In the genomic region with DNA sequence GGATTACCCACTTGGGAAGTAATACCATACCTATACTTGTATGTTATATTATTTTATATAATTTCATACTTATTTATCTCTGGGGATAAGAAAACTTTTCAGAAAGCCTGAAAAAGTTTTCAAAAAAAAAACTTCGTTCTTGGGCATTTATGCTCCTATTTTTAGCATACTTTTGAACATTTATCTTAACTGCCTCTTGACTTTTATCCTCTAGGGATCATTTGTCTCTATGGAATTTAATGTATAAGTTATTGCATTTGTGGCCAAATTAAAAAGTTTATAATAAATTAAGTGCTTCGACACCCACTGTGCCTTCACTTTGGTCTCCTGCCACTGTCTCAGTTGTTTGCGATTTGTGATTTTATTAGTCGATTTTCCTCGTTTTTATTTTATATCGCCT, we compare ENCODE assay signal across 4 fruit fly cellular contexts.
TF ChIP-seq lines count a peak whose summit lies in the region.

No protein-coding gene starts in this region.

- TF ChIP-seq CTCF in whole organism, embryonic (GFP tag; optimal IDR thresholded peaks at IDR 0.05; lab: Kevin White, UChicago) = no peak

TF ChIP-seq in whole organism, embryonic, 481 proteins besides CTCF, POLR2A, EP300 and RAD21:
- TF ChIP-seq CG14710 (tag; optimal IDR thresholded peaks at IDR 0.05; lab: Kevin White, UChicago) = no peak
- TF ChIP-seq Drgx (GFP tag; IDR thresholded peaks at IDR 0.05; lab: Robert Waterston, UW) = peak; percentile 50
- TF ChIP-seq sens (GFP tag; lab: Kevin White, UChicago) = peak; percentile 33
- TF ChIP-seq D19A (tag; optimal IDR thresholded peaks at IDR 0.05; lab: Kevin White, UChicago) = no peak

TF ChIP-seq in whole organism, prepupa, 60 proteins besides CTCF, POLR2A, EP300 and RAD21 (continues in another document):
- peak; percentile 80 for TF ChIP-seq CG8119 (GFP tag; IDR thresholded peaks at IDR 0.05; lab: Robert Waterston, UW)
- TF ChIP-seq Hr4 (GFP tag; optimal IDR thresholded peaks at IDR 0.05; lab: Kevin White, UChicago) = peak; percentile 81
- no peak for TF ChIP-seq fd85E (GFP tag; optimal IDR thresholded peaks at IDR 0.05; lab: Kevin White, UChicago)
- TF ChIP-seq Ets96B (tag; optimal IDR thresholded peaks at IDR 0.05; lab: Kevin White, UChicago) = peak; percentile 8
- TF ChIP-seq Sox14 (GFP tag; optimal IDR thresholded peaks at IDR 0.05; lab: Kevin White, UChicago) = peak; percentile 41
- TF ChIP-seq acj6 (GFP tag; optimal IDR thresholded peaks at IDR 0.05; lab: Kevin White, UChicago) = peak; percentile 63
- peak; percentile 66; the same call in 2 of the 3 replicates for TF ChIP-seq eg (GFP tag; IDR thresholded peaks at IDR 0.05; lab: Robert Waterston, UW)
- TF ChIP-seq svp (GFP tag; lab: Kevin White, UChicago) = peak; percentile 70
- peak; percentile 29 for TF ChIP-seq Sox102F (GFP tag; optimal IDR thresholded peaks at IDR 0.05; lab: Kevin White, UChicago)
- TF ChIP-seq CG11902 (GFP tag; optimal IDR thresholded peaks at IDR 0.05; lab: Kevin White, UChicago) = no peak
- peak; percentile 16 for TF ChIP-seq Hr39 (GFP tag; optimal IDR thresholded peaks at IDR 0.05; lab: Kevin White, UChicago)
- no peak for TF ChIP-seq lz (GFP tag; optimal IDR thresholded peaks at IDR 0.05; lab: Kevin White, UChicago)
- no peak for TF ChIP-seq CG10669 (GFP tag; optimal IDR thresholded peaks at IDR 0.05; lab: Kevin White, UChicago)
- peak; percentile 20 for TF ChIP-seq CG3032 (tag; optimal IDR thresholded peaks at IDR 0.05; lab: Kevin White, UChicago)
- peak; percentile 92 for TF ChIP-seq CG32006 (GFP tag; optimal IDR thresholded peaks at IDR 0.05; lab: Kevin White, UChicago)
- peak; percentile 9 for TF ChIP-seq Met (GFP tag; optimal IDR thresholded peaks at IDR 0.05; lab: Kevin White, UChicago)
- TF ChIP-seq Lpt (GFP tag; optimal IDR thresholded peaks at IDR 0.05; lab: Kevin White, UChicago) = peak; percentile 62
- TF ChIP-seq vri (GFP tag; optimal IDR thresholded peaks at IDR 0.05; lab: Kevin White, UChicago) = no peak
- TF ChIP-seq CG7368 (GFP tag; optimal IDR thresholded peaks at IDR 0.05; lab: Kevin White, UChicago) = no peak
- TF ChIP-seq topi (GFP tag; optimal IDR thresholded peaks at IDR 0.05; lab: Kevin White, UChicago) = peak; percentile 15
- peak; percentile 15 for TF ChIP-seq CG31627 (GFP tag; optimal IDR thresholded peaks at IDR 0.05; lab: Kevin White, UChicago)
- TF ChIP-seq Smox (GFP tag; optimal IDR thresholded peaks at IDR 0.05; lab: Kevin White, UChicago) = peak; percentile 8
- peak; percentile 53 for TF ChIP-seq CG10631 (GFP tag; optimal IDR thresholded peaks at IDR 0.05; lab: Kevin White, UChicago)
- peak; percentile 25 for TF ChIP-seq CG34406 (GFP tag; optimal IDR thresholded peaks at IDR 0.05; lab: Kevin White, UChicago)
- peak; percentile 23 for TF ChIP-seq CG16779 (tag; optimal IDR thresholded peaks at IDR 0.05; lab: Kevin White, UChicago)
- TF ChIP-seq CG6808 (GFP tag; optimal IDR thresholded peaks at IDR 0.05; lab: Kevin White, UChicago) = no peak
- TF ChIP-seq esn (GFP tag; optimal IDR thresholded peaks at IDR 0.05; lab: Kevin White, UChicago) = peak; percentile 30

TF ChIP-seq in whole organism, pupa, 21 proteins besides CTCF, POLR2A, EP300 and RAD21:
- TF ChIP-seq CG9948 (tag; optimal IDR thresholded peaks at IDR 0.05; lab: Kevin White, UChicago) (peak; percentile 51), Snoo (tag; optimal IDR thresholded peaks at IDR 0.05; lab: Kevin White, UChicago) (peak; percentile 10), CG8159 (tag; optimal IDR thresholded peaks at IDR 0.05; lab: Kevin White, UChicago) (peak; percentile 15), CG8301 (tag; optimal IDR thresholded peaks at IDR 0.05; lab: Kevin White, UChicago) (peak; percentile 67), CG17806 (tag; optimal IDR thresholded peaks at IDR 0.05; lab: Kevin White, UChicago) (peak; percentile 17), Pif1A (GFP tag; optimal IDR thresholded peaks at IDR 0.05; lab: Kevin White, UChicago) (peak; percentile 37), CG13204 (GFP tag; optimal IDR thresholded peaks at IDR 0.05; lab: Kevin White, UChicago) (no peak), CG4496 (GFP tag; IDR thresholded peaks at IDR 0.05; lab: Robert Waterston, UW) (peak; percentile 28; the same call in 1 of the 3 replicates), CG14655 (GFP tag; optimal IDR thresholded peaks at IDR 0.05; lab: Kevin White, UChicago) (peak; percentile 79), EcR (GFP tag; optimal IDR thresholded peaks at IDR 0.05; lab: Kevin White, UChicago) (no peak), CG10348 (GFP tag; IDR thresholded peaks at IDR 0.05; lab: Robert Waterston, UW) (no peak), Pif1B (GFP tag; optimal IDR thresholded peaks at IDR 0.05; lab: Kevin White, UChicago) (peak; percentile 19)
TF ChIP-seq in whole organism, pupa: peak in this region for 9.

TF ChIP-seq in whole organism, wandering third instar larva, 38 proteins besides CTCF, POLR2A, EP300 and RAD21:
- TF ChIP-seq OdsH (GFP tag; optimal IDR thresholded peaks at IDR 0.05; lab: Kevin White, UChicago) (peak; percentile 13), Sp1 (GFP tag; optimal IDR thresholded peaks at IDR 0.05; lab: Kevin White, UChicago) (peak; percentile 11), HLH106 (tag; optimal IDR thresholded peaks at IDR 0.05; lab: Kevin White, UChicago) (peak; percentile 10), Myc (optimal IDR thresholded peaks at IDR 0.05; lab: Kevin White, UChicago) (no peak)
